Worm (Caenorhabditis elegans) whole organism, L2 larva: ENCODE measurements around the gene F55F1.2.

Experiments used
- ceh-82 ChIP-seq: fragments of 150-350 bp; optimal IDR thresholded peaks from 2 replicates; lab custom pipeline; 2014; ENCODE audit warnings: missing biosample characterization, missing genetic modification characterization
- nhr-237 ChIP-seq: fragments of 150-350 bp; optimal IDR thresholded peaks from 2 replicates; lab custom pipeline; 2014; ENCODE audit warnings: missing biosample characterization, missing genetic modification characterization
- skn-1 ChIP-seq: sonication (generic microtip); optimal IDR thresholded peaks from 2 replicates; lab custom pipeline; 2017; ENCODE audit warnings: missing biosample characterization, missing genetic modification characterization
- zag-1 ChIP-seq: fragments of 150-350 bp; optimal IDR thresholded peaks from 2 replicates; lab custom pipeline; 2014; ENCODE audit warnings: missing biosample characterization, missing genetic modification characterization

DNA sequence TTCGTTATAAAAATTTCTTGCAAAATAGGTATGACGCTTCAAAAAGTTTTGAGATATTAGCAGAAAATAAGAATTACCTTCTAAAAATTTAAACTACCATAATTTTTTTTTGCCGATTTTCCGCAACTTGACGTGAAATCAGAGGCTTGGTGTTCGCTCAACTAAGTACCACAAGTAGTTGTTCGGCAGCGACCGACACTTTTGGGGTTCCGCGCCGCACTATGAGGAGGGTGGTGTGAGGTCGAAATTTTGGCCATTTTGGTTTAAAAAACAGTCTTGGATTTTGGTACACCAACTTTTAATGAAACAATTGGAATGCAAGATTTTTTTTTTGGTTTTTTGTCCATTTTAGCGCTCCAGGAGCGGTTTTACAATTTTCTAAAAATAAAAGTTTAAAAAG, 17.0 kb downstream of the F55F1.2 start:
- TF ChIP-seq ceh-82 (tag; lab: Kevin White, UChicago) (no peak), nhr-237 (no peak), skn-1 (tag; lab: Kevin White, UChicago) (no peak), zag-1 (no peak)
